Fruit fly (Drosophila melanogaster) whole organism, prepupa: ENCODE measurements around the gene CG10237.

Experiments
- CG11762 ChIP-seq: fragments of 200-800 bp; sonication (Bioruptor generic); optimal IDR thresholded peaks from 3 replicates; lab custom pipeline; 2016; ENCODE audit warnings: missing biosample characterization, missing genetic modification characterization; ENCODE audit not compliant: insufficient read depth
- CG3919 ChIP-seq: fragments of 200-800 bp; sonication (Bioruptor generic); optimal IDR thresholded peaks from 3 replicates; lab custom pipeline; 2016; ENCODE audit warnings: missing biosample characterization, missing genetic modification characterization
- CG4318 ChIP-seq: fragments of 200-800 bp; sonication (Bioruptor generic); optimal IDR thresholded peaks from 3 replicates; lab custom pipeline; 2017; ENCODE audit warnings: missing biosample characterization, mild to moderate bottlenecking, missing genetic modification characterization
- Eip78C ChIP-seq: fragments of 200-800 bp; sonication (Bioruptor generic); peaks from one replicate; lab custom pipeline; 2016; ENCODE audit warnings: missing biosample characterization, missing genetic modification characterization
- Eip93F ChIP-seq: fragments of 200-800 bp; sonication (Bioruptor generic); optimal IDR thresholded peaks from 2 replicates; lab custom pipeline; 2016; ENCODE audit warnings: missing biosample characterization, mild to moderate bottlenecking, missing genetic modification characterization
- Ets96B ChIP-seq: fragments of 200-800 bp; optimal IDR thresholded peaks from 2 replicates; lab custom pipeline; 2019; ENCODE audit warnings: missing biosample characterization, mild to moderate bottlenecking, missing genetic modification characterization, moderate library complexity
- Gug ChIP-seq: fragments of 200-800 bp; sonication (Bioruptor generic); IDR thresholded peaks from 2 replicates; pipeline ENCODE4 v1.3.6; 2022; ENCODE audit warnings: missing biosample characterization, missing genetic modification characterization
- Hr4 ChIP-seq: fragments of 200-800 bp; sonication (Bioruptor generic); optimal IDR thresholded peaks from 3 replicates; lab custom pipeline; 2016; ENCODE audit warnings: missing biosample characterization, missing genetic modification characterization
- OdsH ChIP-seq: fragments of 200-800 bp; sonication (Bioruptor generic); optimal IDR thresholded peaks from 3 replicates; lab custom pipeline; 2016; ENCODE audit warnings: missing biosample characterization, missing genetic modification characterization
- Smox ChIP-seq: fragments of 200-800 bp; sonication (Bioruptor generic); optimal IDR thresholded peaks from 3 replicates; lab custom pipeline; 2016; ENCODE audit warnings: missing biosample characterization, missing genetic modification characterization
- Sox15 ChIP-seq: fragments of 200-800 bp; sonication (Bioruptor generic); optimal IDR thresholded peaks from 3 replicates; lab custom pipeline; 2016; ENCODE audit warnings: missing biosample characterization, missing genetic modification characterization
- esn ChIP-seq: fragments of 200-800 bp; sonication (Bioruptor generic); optimal IDR thresholded peaks from 2 replicates; lab custom pipeline; 2016; ENCODE audit warnings: missing biosample characterization, mild to moderate bottlenecking, missing genetic modification characterization, moderate library complexity
- fkh ChIP-seq: fragments of 200-800 bp; sonication (Bioruptor generic); optimal IDR thresholded peaks from 3 replicates; lab custom pipeline; 2017; ENCODE audit warnings: missing biosample characterization, mild to moderate bottlenecking, missing genetic modification characterization, moderate library complexity

- TF ChIP-seq Hr4 (GFP tag; lab: Kevin White, UChicago): no peak
- TF ChIP-seq Gug (GFP tag; lab: Robert Waterston, UW): no peak
- no peak for TF ChIP-seq CG11762 (GFP tag; lab: Kevin White, UChicago)
- TF ChIP-seq CG3919 (GFP tag; lab: Kevin White, UChicago): no peak
- TF ChIP-seq Ets96B: no peak
- no peak for TF ChIP-seq fkh (GFP tag; lab: Kevin White, UChicago)
- no peak for TF ChIP-seq Sox15
- TF ChIP-seq Eip93F (GFP tag; lab: Kevin White, UChicago): no peak
- TF ChIP-seq Smox: no peak
- no peak for TF ChIP-seq esn (GFP tag; lab: Kevin White, UChicago)
- TF ChIP-seq OdsH (GFP tag; lab: Kevin White, UChicago): no peak
- no peak for TF ChIP-seq CG4318
- no peak for TF ChIP-seq Eip78C
Measured at dm6 chr2L:19472256-19472655, 29.7 kb upstream of the CG10237 start.
